Worm (Caenorhabditis elegans) whole organism, L3 larva: ENCODE data around the gene fpn-1.2.

ENCODE experiments used
- aly-2 ChIP-seq: fragments of 150-350 bp; optimal IDR thresholded peaks from 2 replicates; lab custom pipeline; 2014; ENCODE audit warnings: missing biosample characterization, missing genetic modification characterization
- nhr-11 ChIP-seq: fragments of 150-350 bp; optimal IDR thresholded peaks from 2 replicates; lab custom pipeline; 2014; ENCODE audit warnings: missing biosample characterization, missing genetic modification characterization
- nhr-77 ChIP-seq: fragments of 150-350 bp; optimal IDR thresholded peaks from 2 replicates; lab custom pipeline; 2014; ENCODE audit warnings: missing biosample characterization, missing genetic modification characterization
- unc-62 ChIP-seq: fragments of 150-350 bp; sonication (generic microtip); optimal IDR thresholded peaks from 4 replicates; lab custom pipeline; 2014; ENCODE audit warnings: missing biosample characterization, missing genetic modification reagents, missing genetic modification characterization
- ztf-4 ChIP-seq: fragments of 150-350 bp; optimal IDR thresholded peaks from 2 replicates; lab custom pipeline; 2014; ENCODE audit warnings: missing biosample characterization, missing genetic modification characterization

ce11 chrV:1464543-1465040 lies at the start of gene fpn-1.2, which contains the start of gene pqn-54:
- TF ChIP-seq nhr-77 (tag; lab: Kevin White, UChicago) (no peak), ztf-4 (tag; lab: Kevin White, UChicago) (no peak), aly-2 (tag; lab: Kevin White, UChicago) (no peak), nhr-11 (no peak), unc-62 (no peak)
